Fruit fly (Drosophila melanogaster) whole organism, pupa: ENCODE data around the gene Sp1.
A peak's percentile ranks its signal among the peaks of the same experiment; 100 is the strongest.

Source experiments
- CG10348 ChIP-seq: fragments of 200-800 bp; sonication (Bioruptor generic); IDR thresholded peaks from 2 replicates; pipeline ENCODE4 v1.3.6; 2022; ENCODE audit warnings: missing biosample characterization, missing genetic modification characterization
- CG12605 ChIP-seq: fragments of 200-800 bp; sonication (Bioruptor generic); IDR thresholded peaks from 2 replicates; pipeline ENCODE4 v1.3.6; 2022; ENCODE audit warnings: missing biosample characterization, missing genetic modification characterization
- CG13204 ChIP-seq: fragments of 200-800 bp; sonication (Bioruptor generic); optimal IDR thresholded peaks from 2 replicates; lab custom pipeline; 2018; ENCODE audit warnings: missing biosample characterization, mild to moderate bottlenecking, missing genetic modification characterization, moderate library complexity
- CG14655 ChIP-seq: fragments of 200-800 bp; sonication (Bioruptor generic); optimal IDR thresholded peaks from 3 replicates; lab custom pipeline; 2017; ENCODE audit warnings: mild to moderate bottlenecking, missing biosample characterization, missing genetic modification reagents, missing genetic modification characterization
- CG15710 ChIP-seq: fragments of 200-800 bp; sonication (Bioruptor generic); optimal IDR thresholded peaks from 2 replicates; lab custom pipeline; 2018; ENCODE audit warnings: missing biosample characterization, mild to moderate bottlenecking, missing genetic modification characterization, moderate library complexity
- CG17806 ChIP-seq: fragments of 200-800 bp; sonication (Bioruptor generic); optimal IDR thresholded peaks from 2 replicates; lab custom pipeline; 2018; ENCODE audit warnings: missing biosample characterization, mild to moderate bottlenecking, missing genetic modification characterization, moderate library complexity
- CG32121 ChIP-seq: fragments of 200-800 bp; sonication (Bioruptor generic); IDR thresholded peaks from 2 replicates; pipeline ENCODE4 v1.3.6; 2022; ENCODE audit warnings: missing biosample characterization, missing genetic modification characterization
- CG34367 ChIP-seq: fragments of 200-800 bp; sonication (Bioruptor generic); optimal IDR thresholded peaks from 2 replicates; lab custom pipeline; 2018; ENCODE audit warnings: missing biosample characterization, mild to moderate bottlenecking, missing genetic modification characterization
- CG4496 ChIP-seq: fragments of 200-800 bp; sonication (Bioruptor generic); IDR thresholded peaks from 3 replicates; pipeline ENCODE4 v1.3.6; 2022; ENCODE audit warnings: missing biosample characterization, missing genetic modification characterization
- CG8159 ChIP-seq: fragments of 200-800 bp; sonication (Bioruptor generic); optimal IDR thresholded peaks from 3 replicates; lab custom pipeline; 2018; ENCODE audit warnings: missing biosample characterization, mild to moderate bottlenecking, missing genetic modification characterization, moderate library complexity
- CG8301 ChIP-seq: fragments of 200-800 bp; sonication (Bioruptor generic); optimal IDR thresholded peaks from 2 replicates; lab custom pipeline; 2018; ENCODE audit warnings: missing biosample characterization, mild to moderate bottlenecking, missing genetic modification characterization
- CG9948 ChIP-seq: fragments of 200-800 bp; sonication (Bioruptor generic); optimal IDR thresholded peaks from 2 replicates; lab custom pipeline; 2018; ENCODE audit warnings: missing biosample characterization, mild to moderate bottlenecking, missing genetic modification characterization, moderate library complexity
- D1 ChIP-seq: fragments of 200-800 bp; sonication (Bioruptor generic); optimal IDR thresholded peaks from 2 replicates; lab custom pipeline; 2018; ENCODE audit warnings: missing biosample characterization, mild to moderate bottlenecking, missing genetic modification characterization, moderate library complexity
- EcR ChIP-seq: fragments of 200-800 bp; sonication (Bioruptor generic); optimal IDR thresholded peaks from 3 replicates; lab custom pipeline; 2019; ENCODE audit warnings: missing biosample characterization, missing genetic modification characterization, mild to moderate bottlenecking, moderate library complexity, missing genetic modification reagents
- Ets98B ChIP-seq: fragments of 200-800 bp; sonication (Bioruptor generic); IDR thresholded peaks from 2 replicates; pipeline ENCODE4 v1.3.6; 2022; ENCODE audit warnings: missing biosample characterization, missing genetic modification characterization
- Pif1A ChIP-seq: fragments of 200-800 bp; sonication (Bioruptor generic); optimal IDR thresholded peaks from 3 replicates; lab custom pipeline; 2016; ENCODE audit warnings: missing biosample characterization, missing genetic modification characterization
- Pif1B ChIP-seq: fragments of 200-800 bp; sonication (Bioruptor generic); optimal IDR thresholded peaks from 3 replicates; lab custom pipeline; 2016; ENCODE audit warnings: missing biosample characterization, missing genetic modification characterization
- Snoo ChIP-seq: fragments of 200-800 bp; sonication (Bioruptor generic); optimal IDR thresholded peaks from 3 replicates; lab custom pipeline; 2017; ENCODE audit warnings: missing biosample characterization, mild to moderate bottlenecking, missing genetic modification characterization, inconsistent platforms
- fd96Ca ChIP-seq: fragments of 200-800 bp; sonication (Bioruptor generic); IDR thresholded peaks from 3 replicates; pipeline ENCODE4 v1.3.6; 2022; ENCODE audit warnings: missing biosample characterization, missing genetic modification characterization
- gl ChIP-seq: fragments of 200-800 bp; sonication (Bioruptor generic); optimal IDR thresholded peaks from 2 replicates; lab custom pipeline; 2018; ENCODE audit warnings: missing biosample characterization, mild to moderate bottlenecking, missing genetic modification characterization
- rn ChIP-seq: fragments of 200-800 bp; sonication (Bioruptor generic); IDR thresholded peaks from 2 replicates; pipeline ENCODE4 v1.3.6; 2022; ENCODE audit warnings: missing biosample characterization, missing genetic modification characterization

Gene Sp1

DNA sequence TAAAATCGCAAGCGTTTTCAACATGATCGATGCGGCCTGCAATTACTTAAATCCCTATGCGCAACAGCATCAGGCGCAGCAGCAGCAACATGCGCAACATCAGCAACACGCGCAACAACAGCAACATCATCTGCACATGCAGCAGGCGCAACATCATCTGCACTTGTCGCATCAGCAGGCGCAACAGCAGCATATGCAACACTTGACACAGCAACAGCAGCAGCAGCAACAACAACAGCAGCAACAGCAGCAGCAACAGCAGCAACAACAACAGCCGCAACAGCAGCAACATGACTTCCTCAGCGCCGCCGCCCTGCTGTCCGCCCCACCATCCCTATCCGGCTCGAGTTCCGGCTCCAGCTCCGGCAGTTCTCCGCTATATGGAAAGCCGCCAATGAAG lies 34.8 kb upstream of the Sp1 start:
- TF ChIP-seq Ets98B (no peak), CG34367 (tag; lab: Kevin White, UChicago) (no peak), CG12605 (GFP tag; lab: Robert Waterston, UW) (no peak), EcR (GFP tag; lab: Kevin White, UChicago) (no peak), CG4496 (no peak), gl (tag; lab: Kevin White, UChicago) (no peak), CG32121 (no peak), CG17806 (tag; lab: Kevin White, UChicago) (no peak), CG8159 (tag; lab: Kevin White, UChicago) (no peak), rn (GFP tag; lab: Robert Waterston, UW) (no peak), D1 (tag; lab: Kevin White, UChicago) (no peak), CG10348 (GFP tag; lab: Robert Waterston, UW) (no peak), CG8301 (tag; lab: Kevin White, UChicago) (no peak), CG14655 (GFP tag; lab: Kevin White, UChicago) (no peak), Snoo (no peak), CG13204 (GFP tag; lab: Kevin White, UChicago) (no peak), CG9948 (tag; lab: Kevin White, UChicago) (no peak), fd96Ca (GFP tag; lab: Robert Waterston, UW) (no peak), CG15710 (no peak), Pif1B (GFP tag; lab: Kevin White, UChicago) (no peak)

DNA sequence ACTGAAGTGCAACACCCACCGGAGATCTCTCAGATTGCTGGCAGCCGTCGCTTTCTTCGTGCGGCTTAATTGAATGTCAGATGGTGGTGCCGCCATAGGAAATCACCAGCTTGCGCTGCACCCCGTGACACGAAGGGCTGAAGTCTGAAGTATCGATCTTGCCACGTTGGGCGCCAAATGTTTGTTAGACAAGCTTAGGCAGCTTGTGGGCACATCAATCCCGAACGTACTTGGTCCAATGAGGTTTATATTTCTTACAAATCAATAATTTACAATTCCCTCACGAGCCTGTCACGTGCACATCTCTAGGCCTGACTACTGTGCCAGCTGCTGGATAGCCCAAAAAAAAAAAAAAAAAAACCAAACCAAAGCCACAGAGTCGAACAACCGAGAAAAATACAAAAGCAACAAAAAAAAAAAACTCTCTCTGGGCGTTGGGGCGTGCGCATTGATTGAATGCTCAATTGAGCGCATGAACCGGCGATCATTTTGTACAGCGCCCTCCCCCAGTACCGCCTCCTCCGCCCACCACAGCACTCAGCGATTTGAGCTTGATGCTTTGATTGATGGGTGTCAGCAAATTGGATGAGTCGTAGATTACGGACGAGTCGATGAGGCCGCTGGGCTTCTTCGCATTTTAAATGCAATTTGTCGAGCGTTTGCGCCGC lies 21.5 kb upstream of the Sp1 start:
- TF ChIP-seq CG4496, result no peak
- no peak for TF ChIP-seq fd96Ca (GFP tag; lab: Robert Waterston, UW)
- no peak for TF ChIP-seq Ets98B
- TF ChIP-seq CG17806 (tag; lab: Kevin White, UChicago), result no peak
- TF ChIP-seq CG14655 (GFP tag; lab: Kevin White, UChicago), result no peak
- TF ChIP-seq, all 21 proteins: peak for 0

DNA sequence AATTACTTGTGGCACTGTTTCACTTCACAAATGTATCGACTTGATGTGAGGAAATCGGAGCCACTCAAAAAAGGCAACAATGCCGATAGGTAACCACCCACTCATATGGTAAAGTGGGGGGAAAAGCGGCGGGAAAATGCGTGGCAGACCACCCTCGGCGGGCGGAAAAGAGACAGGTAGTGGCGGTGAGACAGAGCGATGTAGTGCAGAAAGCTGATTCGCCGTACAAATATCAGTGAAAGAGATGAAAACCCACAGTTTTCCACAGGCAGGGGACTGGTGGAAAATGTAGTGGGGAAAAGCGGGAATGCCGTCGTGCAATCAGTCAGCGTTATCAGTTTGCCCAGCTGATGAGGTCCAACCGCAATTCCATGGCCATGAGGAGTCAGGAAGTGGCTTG lies 2.1 kb upstream of the Sp1 start:
- TF ChIP-seq CG34367 (tag; lab: Kevin White, UChicago), result no peak
- TF ChIP-seq EcR (GFP tag; lab: Kevin White, UChicago), result no peak
- TF ChIP-seq CG15710, result no peak
- TF ChIP-seq CG8159 (tag; lab: Kevin White, UChicago), result no peak
- no peak for TF ChIP-seq CG32121
- TF ChIP-seq Pif1B (GFP tag; lab: Kevin White, UChicago), result no peak
- TF ChIP-seq CG14655 (GFP tag; lab: Kevin White, UChicago), result no peak
- no peak for TF ChIP-seq Snoo
- TF ChIP-seq CG12605 (GFP tag; lab: Robert Waterston, UW), result no peak
- TF ChIP-seq gl (tag; lab: Kevin White, UChicago), result no peak
- TF ChIP-seq CG13204 (GFP tag; lab: Kevin White, UChicago), result no peak
- no peak for TF ChIP-seq CG9948 (tag; lab: Kevin White, UChicago)
- no peak for TF ChIP-seq rn (GFP tag; lab: Robert Waterston, UW)
- TF ChIP-seq, all 21 proteins: peak for 0

DNA sequence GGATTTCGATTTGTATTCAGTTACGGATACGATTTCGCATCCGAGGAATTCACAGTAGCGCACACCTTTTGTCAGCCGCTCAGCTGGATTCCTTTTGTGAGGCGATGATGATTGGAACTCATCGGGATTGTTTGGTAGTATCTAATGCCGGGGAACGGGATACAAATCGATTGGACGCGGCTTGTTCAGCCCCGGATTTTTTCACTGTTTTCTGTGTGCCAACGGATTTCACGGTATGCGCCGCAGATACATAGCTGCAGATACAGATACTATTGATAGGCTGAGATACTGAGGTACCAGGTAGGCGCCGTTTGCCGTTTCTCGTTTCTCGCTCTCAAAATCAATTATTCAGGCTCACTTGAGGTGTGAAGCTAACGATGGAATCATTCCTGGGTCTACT lies 2.1 kb downstream of the Sp1 start:
- TF ChIP-seq CG8301 (tag; lab: Kevin White, UChicago), result no peak
- TF ChIP-seq, all 21 proteins: peak for 0

DNA sequence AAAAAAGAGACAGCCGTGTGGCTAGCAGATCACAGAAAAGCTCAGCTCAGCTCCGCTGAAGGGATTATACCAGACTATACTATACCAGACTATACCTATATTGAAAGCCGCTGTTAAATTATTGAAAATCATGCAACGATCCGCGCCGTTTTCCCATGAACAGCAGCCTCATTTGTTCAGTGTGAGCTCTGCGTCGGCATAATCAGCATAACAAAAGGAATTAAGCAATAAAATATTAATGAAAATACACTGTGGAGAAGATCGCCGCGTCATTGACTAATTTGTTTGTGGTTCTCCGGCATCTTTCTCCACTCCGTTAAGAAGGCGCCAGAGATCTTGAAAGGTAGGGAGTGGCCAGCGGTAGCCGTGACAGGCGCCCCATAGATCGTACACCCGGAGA lies 3.7 kb downstream of the Sp1 start:
- no peak for TF ChIP-seq CG32121
- no peak for TF ChIP-seq Ets98B
- TF ChIP-seq Snoo, result no peak
- TF ChIP-seq gl (tag; lab: Kevin White, UChicago), result no peak
- no peak for TF ChIP-seq fd96Ca (GFP tag; lab: Robert Waterston, UW)
- TF ChIP-seq CG13204 (GFP tag; lab: Kevin White, UChicago), result no peak
- no peak for TF ChIP-seq EcR (GFP tag; lab: Kevin White, UChicago)
- no peak for TF ChIP-seq CG34367 (tag; lab: Kevin White, UChicago)
- no peak for TF ChIP-seq CG12605 (GFP tag; lab: Robert Waterston, UW)
- TF ChIP-seq Pif1A, result no peak
- no peak for TF ChIP-seq CG17806 (tag; lab: Kevin White, UChicago)
- no peak for TF ChIP-seq D1 (tag; lab: Kevin White, UChicago)
- no peak for TF ChIP-seq CG14655 (GFP tag; lab: Kevin White, UChicago)
- no peak for TF ChIP-seq CG9948 (tag; lab: Kevin White, UChicago)
- no peak for TF ChIP-seq CG10348 (GFP tag; lab: Robert Waterston, UW)
- TF ChIP-seq CG8159 (tag; lab: Kevin White, UChicago), result no peak
- no peak for TF ChIP-seq CG15710

DNA sequence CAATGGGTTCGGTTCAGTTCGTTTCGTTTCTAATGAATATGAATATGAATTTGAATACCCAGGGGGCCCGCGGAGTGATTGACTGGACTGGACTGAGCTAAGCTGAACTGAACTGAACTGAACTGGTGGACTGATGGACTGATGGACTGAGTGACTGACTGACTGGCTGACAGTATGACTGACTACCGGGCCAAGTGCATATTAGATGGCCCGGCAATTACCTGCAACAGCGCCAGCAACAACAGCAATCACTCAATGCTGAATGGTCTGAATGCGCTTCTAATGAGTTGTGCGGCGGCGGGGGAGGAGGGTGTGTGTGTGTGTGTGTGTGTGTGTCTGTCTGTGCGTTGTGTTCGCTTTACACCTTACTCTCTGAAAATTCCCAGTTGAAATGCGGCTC lies 5.4 kb downstream of the Sp1 start:
- TF ChIP-seq CG10348 (GFP tag; lab: Robert Waterston, UW), result no peak

DNA sequence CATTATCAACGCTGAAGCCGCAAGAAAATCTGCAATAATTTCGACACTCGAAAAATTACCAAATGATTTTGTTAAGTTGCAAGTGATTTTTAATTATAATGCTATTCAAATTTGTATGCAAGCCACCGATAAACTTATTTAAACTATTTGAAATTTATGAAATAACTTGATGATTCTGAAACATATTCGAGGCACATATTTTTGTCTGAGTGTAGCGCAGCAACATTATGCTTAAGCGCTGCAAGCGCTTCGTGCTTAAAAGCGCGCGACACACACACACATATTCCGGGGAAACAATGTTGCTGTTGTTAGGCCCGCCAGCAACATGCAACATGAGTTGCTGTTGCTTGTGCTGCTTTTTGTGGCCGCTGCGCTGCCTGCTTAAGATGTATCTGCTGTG lies 9.1 kb downstream of the Sp1 start:
- TF ChIP-seq CG8159 (tag; lab: Kevin White, UChicago), result peak; percentile 58
- no peak for TF ChIP-seq D1 (tag; lab: Kevin White, UChicago)
- no peak for TF ChIP-seq Snoo
- TF ChIP-seq Ets98B, result peak; percentile 62
- TF ChIP-seq CG10348 (GFP tag; lab: Robert Waterston, UW), result no peak
- peak; percentile 55 for TF ChIP-seq CG4496
- TF ChIP-seq CG15710, result peak; percentile 22
- peak; percentile 72 for TF ChIP-seq CG14655 (GFP tag; lab: Kevin White, UChicago)
- no peak for TF ChIP-seq gl (tag; lab: Kevin White, UChicago)
- peak; percentile 21 for TF ChIP-seq Pif1A
- TF ChIP-seq CG17806 (tag; lab: Kevin White, UChicago), result peak; percentile 60
- peak; percentile 16; the same call in 1 of the 2 replicates for TF ChIP-seq CG32121
- peak; percentile 7 for TF ChIP-seq Pif1B (GFP tag; lab: Kevin White, UChicago)
- peak; percentile 43 for TF ChIP-seq CG34367 (tag; lab: Kevin White, UChicago)
- no peak for TF ChIP-seq CG13204 (GFP tag; lab: Kevin White, UChicago)
- TF ChIP-seq CG12605 (GFP tag; lab: Robert Waterston, UW), result peak; percentile 53; the same call in 1 of the 2 replicates
- no peak for TF ChIP-seq EcR (GFP tag; lab: Kevin White, UChicago)
- TF ChIP-seq rn (GFP tag; lab: Robert Waterston, UW), result no peak
- peak; percentile 35; the same call in 1 of the 3 replicates for TF ChIP-seq fd96Ca (GFP tag; lab: Robert Waterston, UW)
- peak; percentile 64 for TF ChIP-seq CG8301 (tag; lab: Kevin White, UChicago)
- peak; percentile 50 for TF ChIP-seq CG9948 (tag; lab: Kevin White, UChicago)
